Worm (Caenorhabditis elegans): Measurements from ENCODE around the gene copg-1.

The copg-1 gene

ce11 chrIV:10148938-10149337, 2.8 kb upstream of the copg-1 start, which contains the start of gene pigs-1:
Gene pigs-1 (minus strand): TSS chrIV:10149038.
- no peak for TF ChIP-seq B0035.1 (tag; optimal IDR thresholded peaks at IDR 0.05)
- no peak for TF ChIP-seq nhr-179 (tag; optimal IDR thresholded peaks at IDR 0.05)
- no peak for TF ChIP-seq B0261.1 (tag; optimal IDR thresholded peaks at IDR 0.05)
- TF ChIP-seq lir-1 (GFP tag; conservative IDR thresholded peaks at IDR 0.05), result no peak
- TF ChIP-seq die-1 (tag; optimal IDR thresholded peaks at IDR 0.05), result no peak
- TF ChIP-seq ztf-26 (tag; optimal IDR thresholded peaks at IDR 0.05), result no peak
- no peak for TF ChIP-seq let-607 (tag; optimal IDR thresholded peaks at IDR 0.05)
- TF ChIP-seq mxl-1 (tag; optimal IDR thresholded peaks at IDR 0.05), result no peak

- no peak for TF ChIP-seq ztf-18 (tag; optimal IDR thresholded peaks at IDR 0.05)
- no peak for TF ChIP-seq lin-26 (GFP tag; IDR thresholded peaks at IDR 0.05)
- TF ChIP-seq dpl-1 (GFP tag; optimal IDR thresholded peaks at IDR 0.05), result no peak
- no peak for TF ChIP-seq rec-8 (tag; optimal IDR thresholded peaks at IDR 0.05)
- TF ChIP-seq ceh-100 (GFP tag; IDR thresholded peaks at IDR 0.05), result no peak
- TF ChIP-seq C17E4.6 (GFP tag; IDR thresholded peaks at IDR 0.05), result no peak
- TF ChIP-seq Y56A3A.18 (GFP tag; IDR thresholded peaks at IDR 0.05), result no peak
- TF ChIP-seq ceh-40 (GFP tag; IDR thresholded peaks at IDR 0.05), result no peak
- TF ChIP-seq F57C9.4 (tag; optimal IDR thresholded peaks at IDR 0.05), result no peak
- no peak for TF ChIP-seq F55B11.4 (tag; optimal IDR thresholded peaks at IDR 0.05; ENCODE audit: borderline replicate concordance, insufficient read depth)
- TF ChIP-seq nfya-2 (GFP tag; IDR thresholded peaks at IDR 0.05), result no peak
- no peak for TF ChIP-seq ztf-22 (GFP tag; optimal IDR thresholded peaks at IDR 0.05)
- no peak for TF ChIP-seq Y53F4B.3 (GFP tag; IDR thresholded peaks at IDR 0.05)
- no peak for TF ChIP-seq ztf-26 (tag; optimal IDR thresholded peaks at IDR 0.05)
- TF ChIP-seq hlh-26 (GFP tag; conservative IDR thresholded peaks at IDR 0.05), result no peak
- no peak for TF ChIP-seq aptf-3 (GFP tag; IDR thresholded peaks at IDR 0.05)
These were observed 1.2 kb upstream of the copg-1 start, which contains the start of gene tsp-12 for ce11 chrIV:10150552-10151004. Gene tsp-12 (minus strand): TSS chrIV:10150602.

- TF ChIP-seq snpc-1.1 (tag; optimal IDR thresholded peaks at IDR 0.05; ENCODE audit: insufficient read depth) (no peak), madf-10 (tag; optimal IDR thresholded peaks at IDR 0.05) (no peak), lsl-1 (GFP tag; optimal IDR thresholded peaks at IDR 0.05) (no peak), C17E4.6 (GFP tag; IDR thresholded peaks at IDR 0.05) (no peak), mcd-1 (GFP tag; IDR thresholded peaks at IDR 0.05) (no peak), Y79H2A.3 (GFP tag; conservative IDR thresholded peaks at IDR 0.05) (no peak), ama-1 (optimal IDR thresholded peaks at IDR 0.05) (no peak), ama-1 (GFP tag; optimal IDR thresholded peaks at IDR 0.05) (no peak), K12H6.12 (tag; optimal IDR thresholded peaks at IDR 0.05) (no peak), bed-1 (GFP tag; IDR thresholded peaks at IDR 0.05) (no peak), let-607 (tag; optimal IDR thresholded peaks at IDR 0.05) (no peak), lsy-27 (tag; optimal IDR thresholded peaks at IDR 0.05; ENCODE audit: borderline replicate concordance, insufficient read depth) (no peak), F57C9.4 (tag; optimal IDR thresholded peaks at IDR 0.05) (no peak), snpc-3.4 (tag; optimal IDR thresholded peaks at IDR 0.05) (no peak), unc-130 (GFP tag; optimal IDR thresholded peaks at IDR 0.05) (no peak), ztf-6 (GFP tag; IDR thresholded peaks at IDR 0.05) (no peak), nhr-80 (tag; optimal IDR thresholded peaks at IDR 0.05) (no peak), ztf-25 (GFP tag; IDR thresholded peaks at IDR 0.05) (no peak), Y53G8AR.9 (GFP tag; conservative IDR thresholded peaks at IDR 0.05) (no peak)
These were observed 1.7 kb downstream of the copg-1 start for ce11 chrIV:10153479-10153878.
